Worm (Caenorhabditis elegans) whole organism, L4 larva: ENCODE measurements around the gene ZK180.8.

ENCODE experiments used
- egl-27 ChIP-seq: sonication (generic microtip); optimal IDR thresholded peaks from 3 replicates; lab custom pipeline; 2017; ENCODE audit warnings: missing biosample characterization, missing genetic modification reagents, missing genetic modification characterization
- fkh-10 ChIP-seq: fragments of 150-350 bp; optimal IDR thresholded peaks from 2 replicates; lab custom pipeline; 2014; ENCODE audit warnings: missing biosample characterization, missing genetic modification reagents, missing genetic modification characterization
- jun-1 ChIP-seq: fragments of 150-350 bp; optimal IDR thresholded peaks from 2 replicates; lab custom pipeline; 2014; ENCODE audit warnings: missing biosample characterization, missing genetic modification reagents, missing genetic modification characterization
- lin-13 ChIP-seq: fragments of 150-350 bp; optimal IDR thresholded peaks from 2 replicates; lab custom pipeline; 2014; ENCODE audit warnings: missing biosample characterization, missing genetic modification reagents, missing genetic modification characterization
- unc-39 ChIP-seq: sonication (generic microtip); optimal IDR thresholded peaks from 2 replicates; lab custom pipeline; 2017; ENCODE audit warnings: missing biosample characterization, missing genetic modification characterization

DNA sequence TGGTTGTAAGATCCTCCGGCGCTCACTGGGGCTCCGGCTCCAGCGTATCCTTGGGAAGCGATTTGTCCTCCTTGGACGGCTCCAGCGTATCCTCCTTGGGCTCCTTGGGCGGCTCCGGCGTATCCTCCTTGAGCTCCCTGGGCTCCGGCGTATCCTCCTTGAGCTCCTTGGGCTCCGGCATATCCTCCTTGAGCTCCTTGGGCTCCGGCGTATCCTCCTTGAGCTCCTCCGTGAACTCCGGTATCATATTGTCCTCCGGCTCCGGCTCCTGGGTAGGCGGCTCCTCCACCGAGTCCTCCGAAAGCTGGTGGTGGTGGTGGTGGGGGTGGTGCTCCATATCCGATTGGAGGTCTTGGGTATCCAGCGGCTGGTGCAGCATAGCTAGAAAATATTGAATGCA lies 5.0 kb upstream of the ZK180.8 start:
- TF ChIP-seq lin-13 (GFP tag; lab: Kevin White, UChicago), result no peak
- no peak for TF ChIP-seq jun-1
- TF ChIP-seq unc-39 (tag; lab: Kevin White, UChicago), result no peak
- no peak for TF ChIP-seq egl-27
- TF ChIP-seq fkh-10 (GFP tag; lab: Kevin White, UChicago), result no peak
